Fruit fly (Drosophila melanogaster): ENCODE data around the gene CG32686.

DNA sequence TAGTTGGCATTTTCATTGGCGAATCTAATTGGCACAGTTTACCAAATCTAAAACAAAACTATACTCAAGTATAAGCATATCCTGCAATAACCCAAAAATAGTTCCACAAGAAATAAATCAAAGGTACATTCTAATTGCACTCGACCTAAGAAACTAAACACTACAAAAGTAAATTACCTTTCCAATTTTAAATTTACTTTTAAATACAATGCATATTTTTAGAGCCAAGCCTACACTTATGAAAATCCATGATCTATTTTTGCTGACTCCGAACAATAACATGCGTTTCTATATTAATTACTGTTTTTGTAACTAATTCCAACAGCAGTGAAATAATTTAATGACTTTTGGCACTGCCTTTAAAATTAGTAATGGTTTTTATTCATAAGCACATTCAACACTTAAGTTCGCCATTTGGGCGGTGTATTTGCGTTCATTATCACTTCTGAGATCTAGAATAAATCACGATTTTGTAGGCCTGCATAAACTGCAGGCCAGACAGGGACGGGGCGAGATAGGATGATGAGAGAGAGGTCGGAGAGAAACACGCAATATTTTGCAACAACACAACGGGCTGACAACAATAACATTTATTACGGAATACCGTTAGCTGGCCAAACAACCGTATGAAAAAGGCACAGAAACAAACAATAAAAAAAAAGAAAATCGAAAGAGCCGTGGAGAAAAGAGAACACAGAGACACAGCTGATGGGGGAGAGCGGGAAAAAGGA lies 50.1 kb downstream of the CG32686 start:
- TF ChIP-seq Mio (GFP tag; optimal IDR thresholded peaks at IDR 0.05), result no peak
- TF ChIP-seq pan (optimal IDR thresholded peaks at IDR 0.05), result no peak
- TF ChIP-seq usp (GFP tag; optimal IDR thresholded peaks at IDR 0.05), result no peak

Data from whole organism, wandering third instar larva.